Worm (Caenorhabditis elegans): ENCODE results near the gene Y51H7C.9.

- TF ChIP-seq nhr-76 (tag; optimal IDR thresholded peaks at IDR 0.05) (no peak), snpc-4 (tag; optimal IDR thresholded peaks at IDR 0.05) (no peak), nhr-12 (tag; optimal IDR thresholded peaks at IDR 0.05) (no peak), egl-27 (tag; optimal IDR thresholded peaks at IDR 0.05) (no peak), dpl-1 (GFP tag; optimal IDR thresholded peaks at IDR 0.05) (peak; percentile 82 to 94 (median 92)), vab-15 (tag; optimal IDR thresholded peaks at IDR 0.05) (no peak), unc-62 (GFP tag; optimal IDR thresholded peaks at IDR 0.05) (no peak)
These were observed 26.4 kb upstream of the Y51H7C.9 start, which contains the start of gene nol-6 for ce11 chrII:1437449-1438335.

Measured in whole organism, L1 larva.